Fruit fly (Drosophila melanogaster) whole organism, embryonic: ENCODE measurements around the gene IFT52.

ENCODE experiments used
- CG14667 ChIP-seq: fragments of 200-800 bp; sonication (Bioruptor generic); IDR thresholded peaks from 2 replicates; pipeline ENCODE4 v1.3.6; 2022; ENCODE audit warnings: missing biosample characterization, missing genetic modification characterization
- peb ChIP-seq: fragments of 200-800 bp; sonication (Bioruptor generic); IDR thresholded peaks from 2 replicates; pipeline ENCODE4 v1.3.6; 2022; ENCODE audit warnings: missing biosample characterization, missing genetic modification characterization
- ranshi ChIP-seq: fragments of 200-800 bp; sonication (Bioruptor generic); IDR thresholded peaks from 2 replicates; pipeline ENCODE4 v1.3.6; 2022; ENCODE audit warnings: missing biosample characterization, missing genetic modification characterization

- TF ChIP-seq peb (GFP tag; lab: Robert Waterston, UW) = no peak
- no peak for TF ChIP-seq CG14667 (GFP tag; lab: Robert Waterston, UW)
- TF ChIP-seq ranshi (GFP tag; lab: Robert Waterston, UW) = no peak
These were observed 17.5 kb downstream of the IFT52 start for dm6 chr2L:6539623-6540381.
